Fruit fly (Drosophila melanogaster) whole organism, embryonic: ENCODE results near the gene Sr-CIII.

Experiments
- Adf1 ChIP-seq: fragments of 200-800 bp; sonication (Bioruptor generic); IDR thresholded peaks from 2 replicates; pipeline ENCODE4 v1.3.6; 2022; ENCODE audit warnings: missing biosample characterization, missing genetic modification characterization
- Aef1 ChIP-seq: fragments of 200-800 bp; sonication (Bioruptor generic); IDR thresholded peaks from 3 replicates; pipeline ENCODE4 v1.3.6; 2022; ENCODE audit warnings: missing biosample characterization, missing genetic modification characterization
- CG10267 ChIP-seq: fragments of 200-800 bp; sonication (Bioruptor generic); optimal IDR thresholded peaks from 2 replicates; lab custom pipeline; 2018; ENCODE audit warnings: missing biosample characterization, mild to moderate bottlenecking, missing genetic modification characterization, moderate library complexity
- CG10462 ChIP-seq: fragments of 200-800 bp; sonication (Bioruptor generic); optimal IDR thresholded peaks from 2 replicates; lab custom pipeline; 2016; ENCODE audit warnings: missing biosample characterization, missing genetic modification characterization
- CG10979 ChIP-seq: fragments of 200-800 bp; sonication (Bioruptor generic); optimal IDR thresholded peaks from 2 replicates; lab custom pipeline; 2018; ENCODE audit warnings: missing biosample characterization, mild to moderate bottlenecking, missing genetic modification characterization, moderate library complexity
- CG11695 ChIP-seq: fragments of 200-800 bp; sonication (Bioruptor generic); IDR thresholded peaks from 3 replicates; pipeline ENCODE4 v1.3.6; 2022; ENCODE audit warnings: missing biosample characterization, missing genetic modification characterization
- CG1233 ChIP-seq: fragments of 200-800 bp; sonication (Bioruptor generic); optimal IDR thresholded peaks from 4 replicates; lab custom pipeline; 2018; ENCODE audit warnings: missing biosample characterization, mild to moderate bottlenecking, missing genetic modification characterization
- CG13424 ChIP-seq: fragments of 200-800 bp; sonication (Bioruptor generic); optimal IDR thresholded peaks from 2 replicates; lab custom pipeline; 2019; ENCODE audit warnings: missing biosample characterization, mild to moderate bottlenecking, missing genetic modification characterization, moderate library complexity
- CG14441 ChIP-seq: fragments of 200-800 bp; sonication (Bioruptor generic); IDR thresholded peaks from 2 replicates; pipeline ENCODE4 v1.3.6; 2022; ENCODE audit warnings: missing biosample characterization, missing genetic modification characterization
- CG1602 ChIP-seq: fragments of 200-800 bp; sonication (Bioruptor generic); optimal IDR thresholded peaks from 3 replicates; lab custom pipeline; 2016; ENCODE audit warnings: missing biosample characterization, missing genetic modification characterization
- CG17385 ChIP-seq: fragments of 200-800 bp; sonication (Bioruptor generic); optimal IDR thresholded peaks from 3 replicates; lab custom pipeline; 2018; ENCODE audit warnings: missing biosample characterization, mild to moderate bottlenecking, missing genetic modification characterization
- CG2712 ChIP-seq: fragments of 200-800 bp; optimal IDR thresholded peaks from 3 replicates; lab custom pipeline; 2019; ENCODE audit warnings: missing biosample characterization, mild to moderate bottlenecking, missing genetic modification characterization, moderate library complexity
- CG30403 ChIP-seq: fragments of 200-800 bp; sonication (Bioruptor generic); optimal IDR thresholded peaks from 3 replicates; lab custom pipeline; 2016; ENCODE audit warnings: missing biosample characterization, missing genetic modification characterization
- CG32772 ChIP-seq: fragments of 200-800 bp; sonication (Bioruptor generic); IDR thresholded peaks from 2 replicates; pipeline ENCODE4 v1.3.6; 2022; ENCODE audit warnings: missing biosample characterization, missing genetic modification characterization
- CG3281 ChIP-seq: fragments of 200-800 bp; sonication (Bioruptor generic); optimal IDR thresholded peaks from 3 replicates; lab custom pipeline; 2017; ENCODE audit warnings: missing biosample characterization, mild to moderate bottlenecking, missing genetic modification characterization
- CG6254 ChIP-seq: fragments of 200-800 bp; sonication (Bioruptor generic); optimal IDR thresholded peaks from 3 replicates; lab custom pipeline; 2017; ENCODE audit warnings: mild to moderate bottlenecking, missing biosample characterization, missing genetic modification reagents, missing genetic modification characterization
- CG7839 ChIP-seq: fragments of 200-800 bp; sonication (Bioruptor generic); optimal IDR thresholded peaks from 3 replicates; lab custom pipeline; 2018; ENCODE audit warnings: missing biosample characterization, mild to moderate bottlenecking, missing genetic modification characterization, moderate library complexity
- Camta ChIP-seq: fragments of 200-800 bp; sonication (Bioruptor generic); optimal IDR thresholded peaks from 2 replicates; lab custom pipeline; 2016; ENCODE audit warnings: missing biosample characterization, missing genetic modification characterization
- CrebB ChIP-seq: fragments of 200-800 bp; sonication (Bioruptor generic); optimal IDR thresholded peaks from 3 replicates; lab custom pipeline; 2018; ENCODE audit warnings: missing biosample characterization, mild to moderate bottlenecking, missing genetic modification characterization
- D19A ChIP-seq: fragments of 200-800 bp; optimal IDR thresholded peaks from 3 replicates; lab custom pipeline; 2019; ENCODE audit warnings: missing biosample characterization, mild to moderate bottlenecking, missing genetic modification characterization, moderate library complexity
- Dad ChIP-seq: fragments of 200-800 bp; sonication (Bioruptor generic); optimal IDR thresholded peaks from 3 replicates; lab custom pipeline; 2016; ENCODE audit warnings: missing biosample characterization, missing genetic modification characterization
- Dek ChIP-seq: fragments of 200-800 bp; sonication (Bioruptor generic); optimal IDR thresholded peaks from 3 replicates; lab custom pipeline; 2019; ENCODE audit warnings: missing biosample characterization, mild to moderate bottlenecking, missing genetic modification characterization, moderate library complexity
- Dip3 ChIP-seq: fragments of 200-800 bp; sonication (Bioruptor generic); optimal IDR thresholded peaks from 3 replicates; lab custom pipeline; 2016; ENCODE audit warnings: missing biosample characterization, missing genetic modification characterization
- Doc2 ChIP-seq: fragments of 200-800 bp; sonication (Bioruptor generic); IDR thresholded peaks from 2 replicates; pipeline ENCODE4 v1.3.6; 2022; ENCODE audit warnings: missing biosample characterization, missing genetic modification characterization
- HHEX ChIP-seq: fragments of 200-800 bp; sonication (Bioruptor generic); optimal IDR thresholded peaks from 3 replicates; lab custom pipeline; 2017; ENCODE audit warnings: missing biosample characterization, mild to moderate bottlenecking, missing genetic modification characterization, missing genetic modification reagents
- Hey ChIP-seq: fragments of 200-800 bp; sonication (Bioruptor generic); optimal IDR thresholded peaks from 3 replicates; lab custom pipeline; 2018; ENCODE audit warnings: missing biosample characterization, mild to moderate bottlenecking, missing genetic modification characterization
- Med ChIP-seq: fragments of 200-800 bp; sonication (Bioruptor generic); peaks from one replicate; lab custom pipeline; 2016; ENCODE audit warnings: missing biosample characterization, missing genetic modification characterization, mild to moderate bottlenecking, inconsistent platforms, moderate library complexity
- Sry-δ ChIP-seq: fragments of 200-800 bp; sonication (Bioruptor generic); optimal IDR thresholded peaks from 2 replicates; lab custom pipeline; 2016; ENCODE audit warnings: missing biosample characterization, missing genetic modification characterization
- Xrp1 ChIP-seq: fragments of 200-800 bp; sonication (Bioruptor generic); IDR thresholded peaks from 2 replicates; pipeline ENCODE4 v1.3.6; 2022; ENCODE audit warnings: missing biosample characterization, missing genetic modification characterization
- YL-1 ChIP-seq: fragments of 200-800 bp; sonication (Bioruptor generic); optimal IDR thresholded peaks from 3 replicates; lab custom pipeline; 2017; ENCODE audit warnings: missing biosample characterization, mild to moderate bottlenecking, missing genetic modification characterization
- bsh ChIP-seq, 2 experiments: fragments of 200-800 bp; sonication (Bioruptor generic); optimal IDR thresholded peaks; 2 replicates each; lab custom pipeline; 2017 to 2018; ENCODE audit warnings: mild to moderate bottlenecking in 2 of 2, missing biosample characterization in 2 of 2, missing genetic modification characterization in 2 of 2, moderate library complexity in 1 of 2
- cas ChIP-seq: fragments of 200-800 bp; sonication (Bioruptor generic); IDR thresholded peaks from 2 replicates; pipeline ENCODE4 v1.3.6; 2022; ENCODE audit warnings: missing biosample characterization, missing genetic modification characterization
- cg ChIP-seq: fragments of 200-800 bp; sonication (Bioruptor generic); optimal IDR thresholded peaks from 3 replicates; lab custom pipeline; 2019; ENCODE audit warnings: missing biosample characterization, mild to moderate bottlenecking, missing genetic modification characterization, moderate library complexity
- da ChIP-seq: fragments of 200-800 bp; sonication (Bioruptor generic); optimal IDR thresholded peaks from 2 replicates; lab custom pipeline; 2016; ENCODE audit warnings: missing biosample characterization, missing genetic modification characterization
- dmrt99B ChIP-seq: fragments of 200-800 bp; sonication (Bioruptor generic); optimal IDR thresholded peaks from 2 replicates; lab custom pipeline; 2018; ENCODE audit warnings: missing biosample characterization, mild to moderate bottlenecking, missing genetic modification characterization, moderate library complexity
- gce ChIP-seq: fragments of 200-800 bp; sonication (Bioruptor generic); IDR thresholded peaks from 3 replicates; pipeline ENCODE4 v1.3.6; 2022; ENCODE audit warnings: missing biosample characterization, missing genetic modification characterization
- gcm ChIP-seq: fragments of 200-800 bp; sonication (Bioruptor generic); optimal IDR thresholded peaks from 2 replicates; lab custom pipeline; 2019; ENCODE audit warnings: missing biosample characterization, mild to moderate bottlenecking, missing genetic modification characterization, moderate library complexity
- gem ChIP-seq: fragments of 200-800 bp; sonication (Bioruptor generic); optimal IDR thresholded peaks from 2 replicates; lab custom pipeline; 2019; ENCODE audit warnings: missing biosample characterization, mild to moderate bottlenecking, missing genetic modification characterization, moderate library complexity
- gfzf ChIP-seq: fragments of 200-800 bp; sonication (Bioruptor generic); optimal IDR thresholded peaks from 2 replicates; lab custom pipeline; 2016; ENCODE audit warnings: missing biosample characterization, mild to moderate bottlenecking, missing genetic modification characterization, moderate library complexity
- gro ChIP-seq: fragments of 200-800 bp; sonication (Bioruptor generic); optimal IDR thresholded peaks from 2 replicates; lab custom pipeline; 2016; ENCODE audit warnings: missing biosample characterization, missing genetic modification characterization
- ken ChIP-seq: fragments of 200-800 bp; sonication (Bioruptor generic); IDR thresholded peaks from 3 replicates; pipeline ENCODE4 v1.3.6; 2022; ENCODE audit warnings: missing biosample characterization, missing genetic modification characterization
- kni ChIP-seq: fragments of 200-800 bp; sonication (Bioruptor generic); optimal IDR thresholded peaks from 3 replicates; lab custom pipeline; 2017; ENCODE audit warnings: mild to moderate bottlenecking, missing biosample characterization, missing genetic modification reagents, missing genetic modification characterization
- lab ChIP-seq: fragments of 200-800 bp; sonication (Bioruptor generic); optimal IDR thresholded peaks from 3 replicates; lab custom pipeline; 2017; ENCODE audit warnings: missing biosample characterization, missing genetic modification characterization, mild to moderate bottlenecking, moderate library complexity, missing genetic modification reagents
- pum ChIP-seq: fragments of 200-800 bp; sonication (Bioruptor generic); optimal IDR thresholded peaks from 2 replicates; lab custom pipeline; 2016; ENCODE audit warnings: missing biosample characterization, missing genetic modification characterization
- sens ChIP-seq: fragments of 200-800 bp; sonication (Bioruptor generic); peaks from one replicate; lab custom pipeline; 2016; ENCODE audit warnings: missing biosample characterization, missing genetic modification characterization
- sens-2 ChIP-seq: fragments of 200-800 bp; sonication (Bioruptor generic); IDR thresholded peaks from 2 replicates; pipeline ENCODE4 v1.3.6; 2022; ENCODE audit warnings: missing biosample characterization, missing genetic modification characterization
- twi ChIP-seq: fragments of 200-800 bp; optimal IDR thresholded peaks from 2 replicates; lab custom pipeline; 2019; ENCODE audit warnings: missing biosample characterization, mild to moderate bottlenecking, missing genetic modification characterization, moderate library complexity
- unc-4 ChIP-seq: fragments of 200-800 bp; sonication (Bioruptor generic); IDR thresholded peaks from 2 replicates; pipeline ENCODE4 v1.3.6; 2022; ENCODE audit warnings: missing biosample characterization, missing genetic modification characterization; ENCODE audit not compliant: partially characterized antibody
- zen ChIP-seq: fragments of 200-800 bp; sonication (Bioruptor generic); optimal IDR thresholded peaks from 3 replicates; lab custom pipeline; 2018; ENCODE audit warnings: missing biosample characterization, mild to moderate bottlenecking, missing genetic modification characterization, moderate library complexity

The Sr-CIII gene

dm6 chr2L:4128859-4129258 lies 8.7 kb downstream of the Sr-CIII start (continued):
- peak; percentile 13 for TF ChIP-seq CG7839 (tag; lab: Kevin White, UChicago)
- TF ChIP-seq Camta, result no peak
- TF ChIP-seq CG10462 (GFP tag; lab: Kevin White, UChicago), result no peak
- TF ChIP-seq CG30403 (GFP tag; lab: Kevin White, UChicago), result no peak
- no peak for TF ChIP-seq gfzf (GFP tag; lab: Kevin White, UChicago)
- TF ChIP-seq gcm (GFP tag; lab: Kevin White, UChicago), result no peak
- TF ChIP-seq Dek (tag; lab: Kevin White, UChicago), result no peak
- no peak for TF ChIP-seq Doc2 (GFP tag; lab: Robert Waterston, UW)
- peak; percentile 19 for TF ChIP-seq CG2712 (tag; lab: Kevin White, UChicago)
- no peak for TF ChIP-seq gce (GFP tag; lab: Robert Waterston, UW)
- TF ChIP-seq cg (GFP tag; lab: Kevin White, UChicago), result no peak
- TF ChIP-seq CG1233 (GFP tag; lab: Kevin White, UChicago), result no peak
- peak; percentile 78 for TF ChIP-seq sens (GFP tag; lab: Kevin White, UChicago)
- no peak for TF ChIP-seq CrebB (tag; lab: Kevin White, UChicago)
- TF ChIP-seq Xrp1 (GFP tag; lab: Robert Waterston, UW), result 0 out of 2 replicates have a peak, but pooled peaks have one; percentile 19
- TF ChIP-seq CG10979 (tag; lab: Kevin White, UChicago), result peak; percentile 38
- no peak for TF ChIP-seq CG13424 (tag; lab: Kevin White, UChicago)
- no peak for TF ChIP-seq cas (GFP tag; lab: Robert Waterston, UW)
- TF ChIP-seq CG10267, result no peak
- TF ChIP-seq CG17385 (GFP tag; lab: Kevin White, UChicago), result no peak
- TF ChIP-seq Adf1 (GFP tag; lab: Robert Waterston, UW), result no peak
- TF ChIP-seq D19A (tag; lab: Kevin White, UChicago), result no peak
- TF ChIP-seq bsh (GFP tag; optimal IDR thresholded peaks at IDR 0.05; lab: Kevin White, UChicago), result peak in 1 of 2 experiments; percentile 48
- no peak for TF ChIP-seq YL-1 (GFP tag; lab: Kevin White, UChicago)
- peak; percentile 45 for TF ChIP-seq Med (GFP tag; lab: Kevin White, UChicago)
- TF ChIP-seq dmrt99B (tag; lab: Kevin White, UChicago), result peak; percentile 10
- no peak for TF ChIP-seq gro (GFP tag; lab: Kevin White, UChicago)
- 0 out of 3 replicates have a peak, but pooled peaks have one; percentile 12 for TF ChIP-seq ken (GFP tag; lab: Robert Waterston, UW)
- no peak for TF ChIP-seq Dad (GFP tag; lab: Kevin White, UChicago)

- TF ChIP-seq zen (tag; lab: Kevin White, UChicago), result peak; percentile 46
- TF ChIP-seq Hey, result peak; percentile 96
- TF ChIP-seq kni (GFP tag; lab: Kevin White, UChicago), result peak; percentile 58
- no peak for TF ChIP-seq CG11695 (GFP tag; lab: Robert Waterston, UW)
- peak; percentile 60 for TF ChIP-seq twi
Measured at dm6 chr2L:4132303-4132702, 12.2 kb downstream of the Sr-CIII start.

- TF ChIP-seq gro (GFP tag; lab: Kevin White, UChicago) (no peak), CG14441 (GFP tag; lab: Robert Waterston, UW) (peak; percentile 43), pum (GFP tag; lab: Kevin White, UChicago) (no peak), CG32772 (peak; percentile 68), Aef1 (GFP tag; lab: Robert Waterston, UW) (0 out of 3 replicates have a peak, but pooled peaks have one; percentile 24), unc-4 (GFP tag; lab: Robert Waterston, UW) (no peak), CG6254 (GFP tag; lab: Kevin White, UChicago) (peak; percentile 41), CG1602 (GFP tag; lab: Kevin White, UChicago) (no peak), Sry-δ (GFP tag; lab: Kevin White, UChicago) (no peak), gem (peak; percentile 44), sens-2 (GFP tag; lab: Robert Waterston, UW) (no peak), bsh (GFP tag; optimal IDR thresholded peaks at IDR 0.05; lab: Kevin White, UChicago) (peak in 1 of 2 experiments; percentile 53), Dip3 (no peak), D19A (tag; lab: Kevin White, UChicago) (peak; percentile 26), da (no peak), HHEX (GFP tag; lab: Kevin White, UChicago) (peak; percentile 48), CG3281 (GFP tag; lab: Kevin White, UChicago) (peak; percentile 38), lab (GFP tag; lab: Kevin White, UChicago) (peak; percentile 72)
Measured at dm6 chr2L:4133078-4133477, 12.9 kb downstream of the Sr-CIII start.
